Worm (Caenorhabditis elegans): Measurements from ENCODE around the gene dhs-15.

dhs-15 gene

DNA sequence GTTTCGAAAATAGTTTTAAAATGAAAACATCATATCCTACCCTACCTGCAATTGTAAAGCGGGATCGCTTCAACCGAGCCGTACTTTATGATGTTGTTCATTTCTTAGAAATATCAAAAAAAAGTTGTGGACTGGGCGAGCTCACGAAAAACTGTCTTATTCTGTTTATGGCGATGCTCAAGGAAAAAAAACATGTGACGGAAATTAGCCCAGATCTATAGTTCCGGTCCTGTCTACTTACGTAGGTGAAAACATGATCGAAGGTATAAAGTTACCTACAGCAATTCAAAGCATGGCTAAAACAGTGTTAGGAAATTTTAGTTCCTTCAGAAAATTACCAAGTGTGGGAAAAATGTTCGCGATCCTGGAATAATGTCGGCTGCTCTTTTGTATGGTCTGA lies 48.9 kb downstream of the dhs-15 start, which contains the start of gene srt-27:
Gene srt-27 (minus strand): TSS at position 101 of the 400 bp plus-strand sequence.
- TF ChIP-seq aly-2 (tag; optimal IDR thresholded peaks at IDR 0.05) (no peak), unc-39 (tag; optimal IDR thresholded peaks at IDR 0.05) (no peak), nhr-76 (tag; optimal IDR thresholded peaks at IDR 0.05) (no peak), fkh-10 (GFP tag; optimal IDR thresholded peaks at IDR 0.05) (no peak), nfya-1 (tag; optimal IDR thresholded peaks at IDR 0.05; ENCODE audit: insufficient read depth) (no peak), fkh-2 (tag; optimal IDR thresholded peaks at IDR 0.05) (no peak), unc-62 (GFP tag; optimal IDR thresholded peaks at IDR 0.05) (no peak), eor-1 (tag; optimal IDR thresholded peaks at IDR 0.05) (no peak), nhr-11 (tag; optimal IDR thresholded peaks at IDR 0.05) (no peak), elt-1 (tag; optimal IDR thresholded peaks at IDR 0.05) (no peak), ZK546.5 (tag; optimal IDR thresholded peaks at IDR 0.05) (no peak), ceh-16 (tag; optimal IDR thresholded peaks at IDR 0.05) (no peak), nhr-23 (tag; optimal IDR thresholded peaks at IDR 0.05) (no peak), R02D3.7 (tag; optimal IDR thresholded peaks at IDR 0.05) (no peak), elt-2 (tag; optimal IDR thresholded peaks at IDR 0.05) (no peak), ztf-4 (tag; optimal IDR thresholded peaks at IDR 0.05) (no peak), snpc-4 (tag; optimal IDR thresholded peaks at IDR 0.05) (no peak), nhr-12 (tag; optimal IDR thresholded peaks at IDR 0.05) (no peak), mml-1 (tag; optimal IDR thresholded peaks at IDR 0.05) (no peak), lin-39 (tag; optimal IDR thresholded peaks at IDR 0.05) (no peak)

DNA sequence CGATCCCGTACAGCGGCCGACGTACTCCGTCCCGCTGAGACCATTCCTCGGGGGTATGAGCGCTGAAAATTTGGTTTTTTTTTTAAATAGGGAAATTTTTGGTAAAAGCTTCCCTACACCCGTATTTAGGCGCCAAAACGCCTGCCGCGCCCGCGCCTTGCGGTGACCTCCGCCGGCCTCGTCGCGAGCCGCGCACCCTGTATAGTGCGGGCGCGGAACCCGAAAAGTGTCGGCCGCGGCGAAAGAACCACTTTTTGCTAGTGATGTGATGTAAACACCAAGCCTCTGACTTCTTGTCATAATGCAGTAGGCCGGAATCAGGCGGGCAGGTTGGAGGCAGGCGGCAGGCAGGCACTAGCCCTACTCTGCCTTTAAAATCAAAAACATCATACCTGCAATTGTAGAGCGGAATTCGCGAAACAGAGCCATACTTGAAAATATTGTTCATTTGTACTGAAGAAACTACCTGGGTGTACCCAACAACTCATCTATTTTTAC lies 50.9 kb downstream of the dhs-15 start, which contains the start of gene srt-29:
Gene srt-29 (minus strand): TSS at position 448 of the 498 bp plus-strand sequence.
- TF ChIP-seq aly-2 (tag; optimal IDR thresholded peaks at IDR 0.05) (no peak), mdl-1 (tag; optimal IDR thresholded peaks at IDR 0.05) (no peak), pha-4 (tag; optimal IDR thresholded peaks at IDR 0.05) (no peak), fkh-10 (GFP tag; optimal IDR thresholded peaks at IDR 0.05) (no peak), lin-39 (tag; optimal IDR thresholded peaks at IDR 0.05) (no peak), nhr-28 (tag; optimal IDR thresholded peaks at IDR 0.05) (no peak), mml-1 (tag; optimal IDR thresholded peaks at IDR 0.05) (no peak), ZK546.5 (tag; optimal IDR thresholded peaks at IDR 0.05) (no peak), skn-1 (tag; optimal IDR thresholded peaks at IDR 0.05) (no peak), ceh-9 (tag; optimal IDR thresholded peaks at IDR 0.05) (no peak), nhr-11 (tag; optimal IDR thresholded peaks at IDR 0.05) (no peak), ceh-82 (tag; optimal IDR thresholded peaks at IDR 0.05) (no peak), nhr-76 (tag; optimal IDR thresholded peaks at IDR 0.05) (no peak), unc-39 (tag; optimal IDR thresholded peaks at IDR 0.05) (no peak), pqm-1 (tag; optimal IDR thresholded peaks at IDR 0.05) (no peak)
